Fruit fly (Drosophila melanogaster): ENCODE measurements around the gene Cyp313a5.

- TF ChIP-seq rgr (GFP tag; optimal IDR thresholded peaks at IDR 0.05) (no peak), Vsx2 (GFP tag; optimal IDR thresholded peaks at IDR 0.05; ENCODE audit: partially characterized antibody) (no peak), OdsH (GFP tag; optimal IDR thresholded peaks at IDR 0.05) (no peak)
These were observed 13.8 kb upstream of the Cyp313a5 start for dm6 chr3R:12248243-12248642.

Measured in whole organism, wandering third instar larva.